Fruit fly (Drosophila melanogaster): ENCODE measurements around the gene CG6204.
A peak's percentile ranks its signal among the peaks of the same experiment; 100 is the strongest.

The CG6204 gene

dm6 chr3R:24233366-24234161 lies 39.9 kb downstream of the CG6204 start (continued):
- TF ChIP-seq Dref (GFP tag; IDR thresholded peaks at IDR 0.05) (no peak), h (optimal IDR thresholded peaks at IDR 0.05) (no peak), CG12236 (GFP tag; optimal IDR thresholded peaks at IDR 0.05) (no peak), D19B (GFP tag; optimal IDR thresholded peaks at IDR 0.05) (no peak), Nf-YC (tag; optimal IDR thresholded peaks at IDR 0.05) (no peak), vfl (GFP tag; optimal IDR thresholded peaks at IDR 0.05) (no peak), crp (GFP tag; optimal IDR thresholded peaks at IDR 0.05) (peak in 1 of 2 experiments; percentile 72), Ravus (GFP tag; IDR thresholded peaks at IDR 0.05) (no peak), CG12744 (GFP tag; optimal IDR thresholded peaks at IDR 0.05) (no peak), ATbp (GFP tag; optimal IDR thresholded peaks at IDR 0.05) (no peak), Med (GFP tag) (peak; percentile 78), HmgZ (tag; optimal IDR thresholded peaks at IDR 0.05) (no peak), Bdp1 (GFP tag; optimal IDR thresholded peaks at IDR 0.05) (no peak), dm (GFP tag; optimal IDR thresholded peaks at IDR 0.05) (peak; percentile 67), dan (GFP tag; IDR thresholded peaks at IDR 0.05) (no peak), eyg (GFP tag; optimal IDR thresholded peaks at IDR 0.05) (no peak), stc (GFP tag; IDR thresholded peaks at IDR 0.05) (no peak), B-H2 (GFP tag; optimal IDR thresholded peaks at IDR 0.05) (no peak), CG15514 (GFP tag; optimal IDR thresholded peaks at IDR 0.05) (peak; percentile 14), CG4328 (GFP tag; optimal IDR thresholded peaks at IDR 0.05) (no peak), sqz (GFP tag; optimal IDR thresholded peaks at IDR 0.05) (no peak), CG3407 (GFP tag; optimal IDR thresholded peaks at IDR 0.05) (no peak), corto (GFP tag; optimal IDR thresholded peaks at IDR 0.05) (no peak), trem (tag; optimal IDR thresholded peaks at IDR 0.05) (no peak), Tbp (GFP tag; optimal IDR thresholded peaks at IDR 0.05) (no peak), NC2α (GFP tag; optimal IDR thresholded peaks at IDR 0.05) (no peak), CG14050 (GFP tag; IDR thresholded peaks at IDR 0.05) (no peak), Mad (GFP tag; optimal IDR thresholded peaks at IDR 0.05) (no peak), CG9876 (GFP tag; optimal IDR thresholded peaks at IDR 0.05) (no peak), chinmo (GFP tag; IDR thresholded peaks at IDR 0.05; ENCODE audit: partially characterized antibody) (0 out of 4 replicates have a peak, but pooled peaks have one; percentile 28), BtbVII (GFP tag; optimal IDR thresholded peaks at IDR 0.05) (no peak), CG18476 (GFP tag; optimal IDR thresholded peaks at IDR 0.05) (no peak), CG9727 (GFP tag; optimal IDR thresholded peaks at IDR 0.05) (peak; percentile 33), kay (GFP tag; optimal IDR thresholded peaks at IDR 0.05) (no peak), Gug (GFP tag; IDR thresholded peaks at IDR 0.05) (peak; percentile 8; the same call in 1 of the 4 replicates), tin (GFP tag; optimal IDR thresholded peaks at IDR 0.05) (no peak), D19A (tag; optimal IDR thresholded peaks at IDR 0.05) (no peak), NC2β (GFP tag; optimal IDR thresholded peaks at IDR 0.05) (no peak), gem (tag; optimal IDR thresholded peaks at IDR 0.05) (no peak), CG7963 (GFP tag; IDR thresholded peaks at IDR 0.05; ENCODE audit: partially characterized antibody) (no peak), exex (tag; optimal IDR thresholded peaks at IDR 0.05) (peak; percentile 56), CG8290 (GFP tag; optimal IDR thresholded peaks at IDR 0.05) (no peak), CG8290 (tag; optimal IDR thresholded peaks at IDR 0.05) (no peak), schlank (tag; optimal IDR thresholded peaks at IDR 0.05) (no peak), salm (tag; optimal IDR thresholded peaks at IDR 0.05) (no peak), CG11398 (GFP tag; optimal IDR thresholded peaks at IDR 0.05) (no peak), Sry-δ (GFP tag; optimal IDR thresholded peaks at IDR 0.05) (peak; percentile 13), phol (tag; optimal IDR thresholded peaks at IDR 0.05) (peak; percentile 53), amos (GFP tag; IDR thresholded peaks at IDR 0.05; ENCODE audit: partially characterized antibody) (no peak; the same call in 1 of the 2 replicates), ftz-f1 (GFP tag; optimal IDR thresholded peaks at IDR 0.05) (no peak), Abd-B (GFP tag; optimal IDR thresholded peaks at IDR 0.05) (no peak)
